Worm (Caenorhabditis elegans): ENCODE measurements around the gene cku-80.
A peak's percentile ranks its signal among the peaks of the same experiment; 100 is the strongest.

Gene cku-80

DNA sequence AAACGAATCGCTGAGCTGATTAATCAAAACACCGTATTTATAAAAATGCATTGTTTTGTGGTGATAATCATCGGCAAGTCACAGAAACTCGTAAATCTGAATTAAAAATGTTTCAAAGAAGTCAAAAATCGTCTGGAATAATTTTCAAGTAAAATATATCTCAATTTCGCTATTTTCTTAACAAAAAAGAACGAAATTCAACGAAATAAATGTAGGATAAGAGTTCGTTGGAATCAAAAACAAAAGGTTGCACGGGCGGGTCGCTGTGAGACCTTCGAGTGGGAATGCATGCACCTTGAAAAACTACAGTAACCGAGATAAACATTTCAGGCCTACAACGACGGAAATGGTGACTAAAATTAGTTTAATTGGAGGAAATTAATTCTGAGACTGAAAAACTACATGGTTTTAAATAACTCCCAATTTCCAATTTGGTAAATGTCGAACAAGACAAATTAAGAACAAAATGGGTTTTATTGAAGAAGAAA lies 14.7 kb downstream of the cku-80 start, which contains the start of gene C28A5.1:
C28A5.1 (minus strand) TSS at position 51 of the 488 bp plus-strand sequence.
- no peak for TF ChIP-seq rec-8 (tag; optimal IDR thresholded peaks at IDR 0.05)
- no peak for TF ChIP-seq F57A8.1 (GFP tag; optimal IDR thresholded peaks at IDR 0.05)
- no peak for TF ChIP-seq Y79H2A.3 (GFP tag; conservative IDR thresholded peaks at IDR 0.05)
- TF ChIP-seq pbrm-1 (GFP tag; IDR thresholded peaks at IDR 0.05) = no peak
- TF ChIP-seq somi-1 (GFP tag; optimal IDR thresholded peaks at IDR 0.05) = no peak
- peak; percentile 97 for TF ChIP-seq madf-6 (GFP tag; IDR thresholded peaks at IDR 0.05)
- peak; percentile 44 for TF ChIP-seq dpl-1 (GFP tag; optimal IDR thresholded peaks at IDR 0.05)
- TF ChIP-seq snpc-3.4 (tag; optimal IDR thresholded peaks at IDR 0.05) = peak; percentile 90
- TF ChIP-seq K11D2.4 (GFP tag; IDR thresholded peaks at IDR 0.05) = no peak
- TF ChIP-seq let-526 (GFP tag; IDR thresholded peaks at IDR 0.05) = no peak
- TF ChIP-seq ceh-27 (GFP tag; optimal IDR thresholded peaks at IDR 0.05) = no peak
- TF ChIP-seq repo-1 (tag; optimal IDR thresholded peaks at IDR 0.05) = no peak
- TF ChIP-seq ceh-100 (GFP tag; IDR thresholded peaks at IDR 0.05) = no peak
- TF ChIP-seq snpc-4 (GFP tag; optimal IDR thresholded peaks at IDR 0.05) = peak; percentile 14
- peak in 2 of 4 experiments; percentile 14 to 34 for TF ChIP-seq snpc-4 (tag; optimal IDR thresholded peaks at IDR 0.05)
- TF ChIP-seq ama-1 (optimal IDR thresholded peaks at IDR 0.05) = no peak
- no peak for TF ChIP-seq ama-1 (GFP tag; optimal IDR thresholded peaks at IDR 0.05)
- TF ChIP-seq madf-10 (tag; optimal IDR thresholded peaks at IDR 0.05) = no peak
- no peak for TF ChIP-seq K12H6.12 (tag; optimal IDR thresholded peaks at IDR 0.05)
- TF ChIP-seq attf-6 (GFP tag; IDR thresholded peaks at IDR 0.05) = no peak
- peak in 1 of 3 experiments; percentile 41 for TF ChIP-seq lin-35 (GFP tag; optimal IDR thresholded peaks at IDR 0.05)
- no peak for TF ChIP-seq aptf-3 (GFP tag; IDR thresholded peaks at IDR 0.05)
- peak; percentile 79 for TF ChIP-seq dox-1 (GFP tag; IDR thresholded peaks at IDR 0.05)
- no peak for TF ChIP-seq F37B4.10 (GFP tag; IDR thresholded peaks at IDR 0.05)
- TF ChIP-seq bed-2 (GFP tag; IDR thresholded peaks at IDR 0.05) = no peak
- TF ChIP-seq chd-7 (tag; optimal IDR thresholded peaks at IDR 0.05) = no peak
- no peak for TF ChIP-seq ccch-3 (GFP tag; optimal IDR thresholded peaks at IDR 0.05)
- no peak for TF ChIP-seq mes-4 (tag; optimal IDR thresholded peaks at IDR 0.05)
- TF ChIP-seq Y95B8A.8 (GFP tag; IDR thresholded peaks at IDR 0.05) = 0 out of 2 replicates have a peak, but pooled peaks have one; percentile 63
- peak; percentile 96 for TF ChIP-seq madf-8 (GFP tag; conservative IDR thresholded peaks at IDR 0.05)
- no peak for TF ChIP-seq hlh-12 (tag; optimal IDR thresholded peaks at IDR 0.05)
- TF ChIP-seq egl-18 (GFP tag; IDR thresholded peaks at IDR 0.05) = no peak
- TF ChIP-seq ets-4 (GFP tag; optimal IDR thresholded peaks at IDR 0.05) = no peak
- peak; percentile 39 for TF ChIP-seq tbp1 (GFP tag; optimal IDR thresholded peaks at IDR 0.05)
- TF ChIP-seq let-607 (tag; optimal IDR thresholded peaks at IDR 0.05) = no peak
- peak; percentile 7; the same call in 1 of the 2 replicates for TF ChIP-seq rcor-1 (GFP tag; IDR thresholded peaks at IDR 0.05)
- no peak for TF ChIP-seq mcd-1 (GFP tag; IDR thresholded peaks at IDR 0.05)
- TF ChIP-seq hmg-1.2 (GFP tag; IDR thresholded peaks at IDR 0.05) = peak; percentile 26; the same call in 1 of the 2 replicates
- peak; percentile 79 for TF ChIP-seq unc-130 (GFP tag; optimal IDR thresholded peaks at IDR 0.05)
- no peak for TF ChIP-seq F22D6.2 (tag; optimal IDR thresholded peaks at IDR 0.05)
- no peak for TF ChIP-seq nhr-80 (tag; optimal IDR thresholded peaks at IDR 0.05)
- no peak for TF ChIP-seq ceh-40 (GFP tag; IDR thresholded peaks at IDR 0.05)
- no peak for TF ChIP-seq atf-7 (tag; optimal IDR thresholded peaks at IDR 0.05)
- TF ChIP-seq D2030.7 (GFP tag; IDR thresholded peaks at IDR 0.05) = peak; percentile 91
- TF ChIP-seq B0336.3 (GFP tag; IDR thresholded peaks at IDR 0.05) = no peak
- no peak for TF ChIP-seq akir-1 (GFP tag; optimal IDR thresholded peaks at IDR 0.05)
- TF ChIP-seq F33H1.4 (GFP tag; IDR thresholded peaks at IDR 0.05) = peak; percentile 95
- peak; percentile 77 for TF ChIP-seq ceh-91 (GFP tag; IDR thresholded peaks at IDR 0.05)
- TF ChIP-seq ekl-4 (GFP tag; IDR thresholded peaks at IDR 0.05) = no peak
- TF ChIP-seq lin-26 (GFP tag; IDR thresholded peaks at IDR 0.05) = no peak

All from whole organism, young adult.